Fruit fly (Drosophila melanogaster) whole organism, embryonic: ENCODE results near the gene CG10338.

Experiments
- BtbVII ChIP-seq: fragments of 200-800 bp; sonication (Bioruptor generic); optimal IDR thresholded peaks from 3 replicates; lab custom pipeline; 2017; ENCODE audit warnings: missing biosample characterization, mild to moderate bottlenecking, missing genetic modification characterization
- CG10565 ChIP-seq: fragments of 200-800 bp; sonication (Bioruptor generic); optimal IDR thresholded peaks from 3 replicates; lab custom pipeline; 2016; ENCODE audit warnings: missing biosample characterization, mild to moderate bottlenecking, missing genetic modification characterization
- CG11085 ChIP-seq: fragments of 200-800 bp; sonication (Bioruptor generic); IDR thresholded peaks from 2 replicates; pipeline ENCODE4 v1.3.6; 2022; ENCODE audit warnings: missing biosample characterization, missing genetic modification characterization
- CG11247 ChIP-seq: fragments of 200-800 bp; sonication (Bioruptor generic); IDR thresholded peaks from 2 replicates; pipeline ENCODE4 v1.3.6; 2022; ENCODE audit warnings: missing biosample characterization, missing genetic modification characterization
- CG13624 ChIP-seq: fragments of 200-800 bp; sonication (Bioruptor generic); optimal IDR thresholded peaks from 2 replicates; lab custom pipeline; 2016; ENCODE audit warnings: missing biosample characterization, missing genetic modification characterization
- CG16863 ChIP-seq: fragments of 200-800 bp; sonication (Bioruptor generic); optimal IDR thresholded peaks from 3 replicates; lab custom pipeline; 2016; ENCODE audit warnings: missing biosample characterization, missing genetic modification characterization
- CG17359 ChIP-seq: fragments of 200-800 bp; sonication (Bioruptor generic); optimal IDR thresholded peaks from 3 replicates; lab custom pipeline; 2018; ENCODE audit warnings: missing biosample characterization, mild to moderate bottlenecking, missing genetic modification characterization, moderate library complexity
- CG17361 ChIP-seq: fragments of 200-800 bp; sonication (Bioruptor generic); IDR thresholded peaks from 3 replicates; pipeline ENCODE4 v1.3.6; 2022; ENCODE audit warnings: missing biosample characterization, missing genetic modification characterization
- CG17912 ChIP-seq: fragments of 200-800 bp; sonication (Bioruptor generic); optimal IDR thresholded peaks from 2 replicates; lab custom pipeline; 2018; ENCODE audit warnings: missing biosample characterization, mild to moderate bottlenecking, missing genetic modification characterization
- CG18476 ChIP-seq: fragments of 200-800 bp; sonication (Bioruptor generic); optimal IDR thresholded peaks from 2 replicates; lab custom pipeline; 2016; ENCODE audit warnings: missing biosample characterization, mild to moderate bottlenecking, missing genetic modification characterization
- CG2116 ChIP-seq: fragments of 200-800 bp; sonication (Bioruptor generic); optimal IDR thresholded peaks from 3 replicates; lab custom pipeline; 2018; ENCODE audit warnings: missing biosample characterization, mild to moderate bottlenecking, missing genetic modification characterization
- CG3407 ChIP-seq: fragments of 200-800 bp; sonication (Bioruptor generic); optimal IDR thresholded peaks from 2 replicates; lab custom pipeline; 2018; ENCODE audit warnings: missing biosample characterization, mild to moderate bottlenecking, missing genetic modification characterization
- CG34224 ChIP-seq: fragments of 200-800 bp; sonication (Bioruptor generic); IDR thresholded peaks from 3 replicates; pipeline ENCODE4 v1.3.6; 2022; ENCODE audit warnings: missing biosample characterization, missing genetic modification characterization; ENCODE audit not compliant: partially characterized antibody
- CG4328 ChIP-seq: fragments of 200-800 bp; sonication (Bioruptor generic); optimal IDR thresholded peaks from 3 replicates; lab custom pipeline; 2017; ENCODE audit warnings: missing biosample characterization, missing genetic modification reagents, missing genetic modification characterization
- CG8089 ChIP-seq: fragments of 200-800 bp; sonication (Bioruptor generic); optimal IDR thresholded peaks from 3 replicates; lab custom pipeline; 2016; ENCODE audit warnings: missing biosample characterization, missing genetic modification characterization
- CG8290 ChIP-seq, 3 experiments: fragments of 200-800 bp; sonication (Bioruptor generic); optimal IDR thresholded peaks; 2 replicates each; lab custom pipeline; 2016 to 2019; ENCODE audit warnings: missing biosample characterization in 3 of 3, missing genetic modification characterization in 3 of 3, mild to moderate bottlenecking in 2 of 3, moderate library complexity in 1 of 3
- CG8765 ChIP-seq: fragments of 200-800 bp; sonication (Bioruptor generic); IDR thresholded peaks from 2 replicates; pipeline ENCODE4 v1.3.6; 2022; ENCODE audit warnings: missing biosample characterization, missing genetic modification characterization
- Dll ChIP-seq: fragments of 200-800 bp; sonication (Bioruptor generic); IDR thresholded peaks from 4 replicates; pipeline ENCODE4 v1.3.6; 2022; ENCODE audit warnings: missing biosample characterization, missing genetic modification characterization; ENCODE audit not compliant: partially characterized antibody
- Dp ChIP-seq: fragments of 200-800 bp; sonication (Bioruptor generic); optimal IDR thresholded peaks from 2 replicates; lab custom pipeline; 2018; ENCODE audit warnings: missing biosample characterization, mild to moderate bottlenecking, missing genetic modification characterization, moderate library complexity
- Fer2 ChIP-seq: fragments of 200-800 bp; sonication (Bioruptor generic); optimal IDR thresholded peaks from 2 replicates; lab custom pipeline; 2018; ENCODE audit warnings: missing biosample characterization, mild to moderate bottlenecking, missing genetic modification characterization, moderate library complexity
- Kr ChIP-seq: fragments of 200-800 bp; sonication (Bioruptor generic); optimal IDR thresholded peaks from 2 replicates; lab custom pipeline; 2017; ENCODE audit warnings: missing biosample characterization, mild to moderate bottlenecking, missing genetic modification characterization
- MESR4 ChIP-seq: fragments of 200-800 bp; sonication (Bioruptor generic); optimal IDR thresholded peaks from 2 replicates; lab custom pipeline; 2018; ENCODE audit warnings: missing biosample characterization, mild to moderate bottlenecking, missing genetic modification characterization, moderate library complexity
- MTF-1 ChIP-seq: fragments of 200-800 bp; sonication (Bioruptor generic); optimal IDR thresholded peaks from 2 replicates; lab custom pipeline; 2018; ENCODE audit warnings: missing biosample characterization, mild to moderate bottlenecking, missing genetic modification characterization, borderline replicate concordance
- Mrtf ChIP-seq: fragments of 200-800 bp; sonication (Bioruptor generic); IDR thresholded peaks from 3 replicates; pipeline ENCODE4 v1.3.6; 2022; ENCODE audit warnings: missing biosample characterization, missing genetic modification characterization
- NfI ChIP-seq: fragments of 200-800 bp; sonication (Bioruptor generic); optimal IDR thresholded peaks from 3 replicates; lab custom pipeline; 2018; ENCODE audit warnings: missing biosample characterization, mild to moderate bottlenecking, missing genetic modification characterization, moderate library complexity
- Oli ChIP-seq: fragments of 200-800 bp; sonication (Bioruptor generic); optimal IDR thresholded peaks from 2 replicates; lab custom pipeline; 2018; ENCODE audit warnings: missing biosample characterization, mild to moderate bottlenecking, missing genetic modification characterization, moderate library complexity
- ac ChIP-seq: fragments of 200-800 bp; sonication (Bioruptor generic); optimal IDR thresholded peaks from 3 replicates; lab custom pipeline; 2017; ENCODE audit warnings: missing biosample characterization, mild to moderate bottlenecking, missing genetic modification characterization
- bab2 ChIP-seq: fragments of 200-800 bp; sonication (Bioruptor generic); optimal IDR thresholded peaks from 2 replicates; lab custom pipeline; 2016; ENCODE audit warnings: missing biosample characterization, missing genetic modification characterization
- chif ChIP-seq, 2 experiments: fragments of 200-800 bp; sonication (Bioruptor generic); optimal IDR thresholded peaks; 3 replicates each; lab custom pipeline; 2016; ENCODE audit warnings: missing biosample characterization in 2 of 2, missing genetic modification characterization in 2 of 2
- corto ChIP-seq: fragments of 200-800 bp; sonication (Bioruptor generic); optimal IDR thresholded peaks from 2 replicates; lab custom pipeline; 2016; ENCODE audit warnings: missing biosample characterization, mild to moderate bottlenecking, missing genetic modification characterization, moderate library complexity
- danr ChIP-seq: fragments of 200-800 bp; sonication (Bioruptor generic); IDR thresholded peaks from 2 replicates; pipeline ENCODE4 v1.3.6; 2022; ENCODE audit warnings: missing biosample characterization, missing genetic modification characterization
- exex ChIP-seq: fragments of 200-800 bp; sonication (Bioruptor generic); optimal IDR thresholded peaks from 4 replicates; lab custom pipeline; 2018; ENCODE audit warnings: missing biosample characterization, mild to moderate bottlenecking, missing genetic modification characterization, moderate library complexity
- eyg ChIP-seq: fragments of 200-800 bp; sonication (Bioruptor generic); optimal IDR thresholded peaks from 3 replicates; lab custom pipeline; 2016; ENCODE audit warnings: missing biosample characterization, missing genetic modification characterization
- ind ChIP-seq: fragments of 200-800 bp; sonication (Bioruptor generic); optimal IDR thresholded peaks from 3 replicates; lab custom pipeline; 2016; ENCODE audit warnings: missing biosample characterization, missing genetic modification characterization
- lab ChIP-seq: fragments of 200-800 bp; sonication (Bioruptor generic); optimal IDR thresholded peaks from 3 replicates; lab custom pipeline; 2017; ENCODE audit warnings: missing biosample characterization, missing genetic modification characterization, mild to moderate bottlenecking, moderate library complexity, missing genetic modification reagents
- lilli ChIP-seq: fragments of 200-800 bp; sonication (Bioruptor generic); optimal IDR thresholded peaks from 3 replicates; lab custom pipeline; 2016; ENCODE audit warnings: missing biosample characterization, missing genetic modification characterization
- luna ChIP-seq: fragments of 200-800 bp; sonication (Bioruptor generic); optimal IDR thresholded peaks from 2 replicates; lab custom pipeline; 2016; ENCODE audit warnings: missing biosample characterization, missing genetic modification characterization
- mam ChIP-seq: fragments of 200-800 bp; sonication (Bioruptor generic); optimal IDR thresholded peaks from 3 replicates; lab custom pipeline; 2016; ENCODE audit warnings: missing biosample characterization, missing genetic modification characterization
- mirr ChIP-seq: fragments of 200-800 bp; sonication (Bioruptor generic); optimal IDR thresholded peaks from 3 replicates; lab custom pipeline; 2018; ENCODE audit warnings: missing biosample characterization, mild to moderate bottlenecking, missing genetic modification characterization
- otp ChIP-seq: fragments of 200-800 bp; sonication (Bioruptor generic); IDR thresholded peaks from 3 replicates; pipeline ENCODE4, ENCODE4 v1.3.6; 2022; ENCODE audit warnings: missing biosample characterization, missing genetic modification characterization
- sc ChIP-seq, 3 experiments: fragments of >200 bp in 2 of 3; fragments of 200-800 bp in 1 of 3; sonication (Bioruptor generic) in 1 of 3; optimal IDR thresholded peaks; 2 replicates in 2 of 3; 3 replicates in 1 of 3; lab custom pipeline; 2017; ENCODE audit warnings: mild to moderate bottlenecking in 1 of 3, missing biosample characterization in 1 of 3, missing genetic modification characterization in 1 of 3, missing genetic modification reagents in 1 of 3
- scrt ChIP-seq: fragments of 200-800 bp; sonication (Bioruptor generic); optimal IDR thresholded peaks from 2 replicates; lab custom pipeline; 2018; ENCODE audit warnings: missing biosample characterization, mild to moderate bottlenecking, missing genetic modification characterization, moderate library complexity
- sob ChIP-seq: fragments of 200-800 bp; sonication (Bioruptor generic); IDR thresholded peaks from 2 replicates; pipeline ENCODE4 v1.3.6; 2022; ENCODE audit warnings: missing biosample characterization, missing genetic modification characterization
- stwl ChIP-seq: fragments of 200-800 bp; sonication (Bioruptor generic); optimal IDR thresholded peaks from 3 replicates; lab custom pipeline; 2018; ENCODE audit warnings: missing biosample characterization, mild to moderate bottlenecking, missing genetic modification characterization, moderate library complexity
- wek ChIP-seq: fragments of 200-800 bp; sonication (Bioruptor generic); optimal IDR thresholded peaks from 3 replicates; lab custom pipeline; 2018; ENCODE audit warnings: missing biosample characterization, mild to moderate bottlenecking, missing genetic modification characterization, moderate library complexity
- zf30C ChIP-seq: fragments of 200-800 bp; sonication (Bioruptor generic); optimal IDR thresholded peaks from 3 replicates; lab custom pipeline; 2018; ENCODE audit warnings: missing biosample characterization, mild to moderate bottlenecking, missing genetic modification characterization

The CG10338 gene

DNA sequence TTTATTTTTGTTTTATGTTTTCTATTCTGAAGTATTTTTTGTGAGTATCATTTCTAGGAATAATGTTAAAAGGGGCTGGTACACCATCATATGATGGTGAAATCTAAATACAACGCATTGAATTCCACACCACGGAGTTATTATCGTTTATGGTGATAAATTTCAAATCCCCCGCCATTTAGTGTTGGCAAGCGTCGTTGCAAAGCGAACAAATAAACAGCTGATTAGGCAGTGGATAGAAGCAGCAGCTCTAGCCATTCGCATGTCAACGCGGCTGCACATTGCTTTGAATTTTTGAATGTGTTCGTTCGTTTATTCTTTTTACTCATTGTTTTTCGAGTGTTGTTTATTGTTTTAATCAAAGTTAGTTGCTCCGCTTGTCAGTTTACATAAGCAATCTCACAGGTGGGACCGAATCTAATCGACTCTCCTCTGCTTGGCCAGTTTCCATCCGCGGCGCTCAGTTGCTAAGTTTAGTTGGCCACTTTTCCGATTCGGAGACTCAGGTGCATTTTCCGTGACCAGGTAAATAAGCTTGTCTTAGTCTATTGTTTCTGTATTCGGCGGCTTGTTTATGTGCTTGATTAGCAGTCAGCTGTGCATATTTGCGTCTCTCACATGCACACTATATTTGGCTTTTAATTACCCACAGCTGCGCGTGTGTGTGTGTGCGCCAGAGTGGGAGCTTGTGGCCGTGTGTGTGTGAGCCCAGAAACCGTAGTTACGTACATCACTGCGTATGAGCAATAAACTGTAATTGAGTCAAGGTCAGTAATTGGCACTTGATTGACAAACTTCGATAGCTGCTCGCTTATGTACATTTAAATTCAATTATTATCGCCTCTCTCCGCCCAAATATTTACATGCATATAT, 18.3 kb upstream of the CG10338 start, which contains the start of the genes Mst36Fa and CG31751:
Gene Mst36Fa (minus strand): TSS at position 51 of the 873 bp plus-strand sequence.
Gene CG31751 (plus strand): TSS at position 274 of the 873 bp plus-strand sequence.
- TF ChIP-seq CG18476: peak; percentile 55
- peak; percentile 58 for TF ChIP-seq mam
- TF ChIP-seq Dp: peak; percentile 97
- TF ChIP-seq chif (GFP tag; optimal IDR thresholded peaks at IDR 0.05; lab: Kevin White, UChicago): peak; percentile 42 to 75
- TF ChIP-seq Kr (GFP tag; lab: Kevin White, UChicago): no peak
- TF ChIP-seq CG8765 (GFP tag; lab: Robert Waterston, UW): no peak
- TF ChIP-seq CG11085: 0 out of 2 replicates have a peak, but pooled peaks have one; percentile 30
- peak; percentile 74; the same call in 1 of the 2 replicates for TF ChIP-seq CG11247 (GFP tag; lab: Robert Waterston, UW)
- peak; percentile 37 for TF ChIP-seq MESR4
- TF ChIP-seq zf30C (GFP tag; lab: Kevin White, UChicago): no peak
- peak; percentile 92 for TF ChIP-seq CG3407 (GFP tag; lab: Kevin White, UChicago)
- TF ChIP-seq mirr (GFP tag; lab: Kevin White, UChicago): peak; percentile 94
- TF ChIP-seq stwl (tag; lab: Kevin White, UChicago): peak; percentile 72
- peak; percentile 78 for TF ChIP-seq exex (tag; lab: Kevin White, UChicago)
- TF ChIP-seq CG13624 (GFP tag; lab: Kevin White, UChicago): peak; percentile 75
- TF ChIP-seq ind: peak; percentile 6
- peak; percentile 87 for TF ChIP-seq MTF-1 (GFP tag; lab: Kevin White, UChicago)
- peak; percentile 76 for TF ChIP-seq NfI (GFP tag; lab: Kevin White, UChicago)
- peak; percentile 88 for TF ChIP-seq BtbVII
- peak; percentile 45 for TF ChIP-seq CG8290 (GFP tag; optimal IDR thresholded peaks at IDR 0.05; lab: Kevin White, UChicago)
- peak in 1 of 2 experiments; percentile 97 for TF ChIP-seq CG8290 (tag; optimal IDR thresholded peaks at IDR 0.05; lab: Kevin White, UChicago)
- TF ChIP-seq CG4328 (GFP tag; lab: Kevin White, UChicago): peak; percentile 84
- TF ChIP-seq Fer2 (tag; lab: Kevin White, UChicago): peak; percentile 61
- TF ChIP-seq ac (GFP tag; lab: Kevin White, UChicago): no peak
- TF ChIP-seq bab2 (GFP tag; lab: Kevin White, UChicago): peak; percentile 83
- TF ChIP-seq CG16863 (GFP tag; lab: Kevin White, UChicago): peak; percentile 82
- no peak for TF ChIP-seq sc (optimal IDR thresholded peaks at IDR 0.05; lab: Kevin White, UChicago)
- TF ChIP-seq sc (GFP tag; optimal IDR thresholded peaks at IDR 0.05; lab: Kevin White, UChicago): peak; percentile 76
- TF ChIP-seq wek: peak; percentile 88
- TF ChIP-seq CG17912 (GFP tag; lab: Kevin White, UChicago): peak; percentile 76
- TF ChIP-seq lilli (GFP tag; lab: Kevin White, UChicago): peak; percentile 29
- TF ChIP-seq CG17359 (tag; lab: Kevin White, UChicago): peak; percentile 85
- peak; percentile 88; the same call in 2 of the 3 replicates for TF ChIP-seq otp (GFP tag; lab: Robert Waterston, UW)
- TF ChIP-seq Oli (tag; lab: Kevin White, UChicago): peak; percentile 42
- TF ChIP-seq danr (GFP tag; lab: Robert Waterston, UW): peak; percentile 74
- peak; percentile 74 for TF ChIP-seq CG2116 (GFP tag; lab: Kevin White, UChicago)
- TF ChIP-seq Dll (GFP tag; lab: Robert Waterston, UW): peak; percentile 45; the same call in 1 of the 4 replicates
- TF ChIP-seq sob: peak; percentile 79
- peak; percentile 29; the same call in 1 of the 3 replicates for TF ChIP-seq Mrtf
- TF ChIP-seq CG34224 (GFP tag; lab: Robert Waterston, UW): peak; percentile 34; the same call in 2 of the 3 replicates
- TF ChIP-seq luna (GFP tag; lab: Kevin White, UChicago): peak; percentile 63
- TF ChIP-seq corto (GFP tag; lab: Kevin White, UChicago): no peak
- TF ChIP-seq eyg (GFP tag; lab: Kevin White, UChicago): peak; percentile 81
- TF ChIP-seq scrt (GFP tag; lab: Kevin White, UChicago): peak; percentile 71
- TF ChIP-seq CG17361 (GFP tag; lab: Robert Waterston, UW): no peak; the same call in 2 of the 3 replicates
- peak; percentile 94 for TF ChIP-seq lab (GFP tag; lab: Kevin White, UChicago)
- peak; percentile 85 for TF ChIP-seq CG8089 (GFP tag; lab: Kevin White, UChicago)
- no peak for TF ChIP-seq CG10565
